Worm (Caenorhabditis elegans): ENCODE data around the gene srj-6.

The srj-6 gene

DNA sequence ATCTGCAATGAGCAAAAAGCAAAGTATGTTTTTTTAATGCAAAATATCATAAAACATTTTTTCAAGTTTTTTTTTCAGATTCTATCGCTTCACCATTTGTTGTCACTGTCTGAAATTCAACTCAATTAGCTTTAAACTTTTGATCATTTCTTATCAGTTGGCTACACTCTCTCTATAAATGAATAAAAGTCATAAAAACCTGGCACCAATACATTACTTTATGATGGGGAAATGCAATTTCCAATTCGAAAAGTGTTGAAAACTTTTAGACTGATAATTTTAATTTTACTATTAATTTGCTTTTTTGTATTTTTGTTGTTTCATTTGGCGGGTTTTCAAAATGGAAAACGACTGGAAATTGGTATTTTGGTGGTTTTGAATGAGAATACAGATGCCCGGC, 29.6 kb upstream of the srj-6 start, which contains the start of gene F31F4.1:
TSS of gene F31F4.1 (plus strand) at position 203 of the 400 bp plus-strand sequence.
- TF ChIP-seq ref-1 (GFP tag; conservative IDR thresholded peaks at IDR 0.05) (no peak), T22C8.4 (GFP tag; IDR thresholded peaks at IDR 0.05) (no peak), ztf-23 (GFP tag; IDR thresholded peaks at IDR 0.05) (no peak), flt-1 (GFP tag; IDR thresholded peaks at IDR 0.05) (no peak), klf-2 (GFP tag; conservative IDR thresholded peaks at IDR 0.05) (no peak), cog-1 (tag; optimal IDR thresholded peaks at IDR 0.05) (no peak), ztf-29 (GFP tag; IDR thresholded peaks at IDR 0.05) (no peak), tab-1 (GFP tag; IDR thresholded peaks at IDR 0.05) (no peak), med-1 (GFP tag; optimal IDR thresholded peaks at IDR 0.05; ENCODE audit: insufficient read depth) (no peak)

ce11 chrV:682031-682430, 27.7 kb upstream of the srj-6 start, which contains the start of gene srx-23:
TSS of gene srx-23 (plus strand) at chrV:682331.
- TF ChIP-seq ztf-23 (GFP tag; IDR thresholded peaks at IDR 0.05): no peak
- no peak for TF ChIP-seq tab-1 (GFP tag; IDR thresholded peaks at IDR 0.05)
- no peak for TF ChIP-seq flt-1 (GFP tag; IDR thresholded peaks at IDR 0.05)
- no peak for TF ChIP-seq ref-1 (GFP tag; conservative IDR thresholded peaks at IDR 0.05)
- TF ChIP-seq cog-1 (tag; optimal IDR thresholded peaks at IDR 0.05): no peak
- no peak for TF ChIP-seq ztf-29 (GFP tag; IDR thresholded peaks at IDR 0.05)
- TF ChIP-seq med-1 (GFP tag; optimal IDR thresholded peaks at IDR 0.05; ENCODE audit: insufficient read depth): no peak
- TF ChIP-seq klf-2 (GFP tag; conservative IDR thresholded peaks at IDR 0.05): no peak
- no peak for TF ChIP-seq T22C8.4 (GFP tag; IDR thresholded peaks at IDR 0.05)

DNA sequence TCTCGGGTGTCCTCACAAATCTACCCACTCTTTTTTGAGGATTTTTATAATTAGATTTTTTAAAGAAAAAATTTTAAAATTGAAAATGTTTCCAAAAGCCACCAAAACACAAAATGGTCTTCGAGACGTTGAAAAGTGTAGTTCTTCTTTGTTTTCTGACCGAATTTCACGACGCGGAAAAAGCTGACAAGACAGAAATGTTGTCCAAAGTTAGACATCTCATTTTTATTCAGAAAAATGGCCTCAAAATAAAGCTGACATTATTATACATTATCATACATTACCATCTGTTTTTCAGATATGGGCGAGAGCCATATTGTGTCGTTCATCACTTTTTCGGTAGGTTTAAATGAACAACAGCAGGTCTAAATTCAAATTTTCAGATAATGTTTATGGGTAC, 25.4 kb upstream of the srj-6 start, which contains the start of gene srx-22:
TSS of gene srx-22 (plus strand) at position 301 of the 400 bp plus-strand sequence.
- TF ChIP-seq cog-1 (tag; optimal IDR thresholded peaks at IDR 0.05) (no peak), klf-2 (GFP tag; conservative IDR thresholded peaks at IDR 0.05) (no peak)

DNA sequence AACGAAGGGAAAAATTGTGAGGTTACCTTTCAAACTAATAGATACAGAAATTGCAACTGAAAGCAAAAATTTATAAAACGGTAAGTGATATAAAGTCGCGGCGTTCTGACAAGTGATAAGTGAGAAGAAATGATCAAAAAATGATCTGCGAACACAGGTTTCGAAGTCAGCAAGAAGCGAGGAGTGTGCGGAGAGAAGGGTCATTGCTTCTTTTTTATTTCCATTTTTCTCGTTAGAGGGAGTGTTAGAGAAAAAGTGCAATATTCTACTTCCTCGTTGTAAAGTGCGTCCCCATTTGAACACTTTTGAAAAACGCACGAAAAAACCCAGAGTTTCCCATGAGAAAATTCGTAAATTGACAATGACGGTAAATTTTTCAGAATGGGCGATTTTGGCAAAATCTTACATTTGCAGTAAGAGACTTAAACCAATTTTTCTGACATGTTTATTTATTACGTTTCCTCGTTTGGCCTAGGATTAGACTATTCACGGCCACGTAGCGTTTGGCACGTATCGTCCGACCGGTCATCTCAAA, 22.3 kb upstream of the srj-6 start, which contains the start of the genes fbxa-72 and srx-21:
TSS of gene fbxa-72 (minus strand) at position 204 of the 535 bp plus-strand sequence.
TSS of gene srx-21 (plus strand) at position 485 of the 535 bp plus-strand sequence.
- no peak for TF ChIP-seq ref-1 (GFP tag; conservative IDR thresholded peaks at IDR 0.05)
- TF ChIP-seq med-1 (GFP tag; optimal IDR thresholded peaks at IDR 0.05; ENCODE audit: insufficient read depth): no peak
- TF ChIP-seq cog-1 (tag; optimal IDR thresholded peaks at IDR 0.05): no peak
- no peak for TF ChIP-seq klf-2 (GFP tag; conservative IDR thresholded peaks at IDR 0.05)
- TF ChIP-seq flt-1 (GFP tag; IDR thresholded peaks at IDR 0.05): no peak
- no peak for TF ChIP-seq T22C8.4 (GFP tag; IDR thresholded peaks at IDR 0.05)
- no peak for TF ChIP-seq ztf-29 (GFP tag; IDR thresholded peaks at IDR 0.05)

DNA sequence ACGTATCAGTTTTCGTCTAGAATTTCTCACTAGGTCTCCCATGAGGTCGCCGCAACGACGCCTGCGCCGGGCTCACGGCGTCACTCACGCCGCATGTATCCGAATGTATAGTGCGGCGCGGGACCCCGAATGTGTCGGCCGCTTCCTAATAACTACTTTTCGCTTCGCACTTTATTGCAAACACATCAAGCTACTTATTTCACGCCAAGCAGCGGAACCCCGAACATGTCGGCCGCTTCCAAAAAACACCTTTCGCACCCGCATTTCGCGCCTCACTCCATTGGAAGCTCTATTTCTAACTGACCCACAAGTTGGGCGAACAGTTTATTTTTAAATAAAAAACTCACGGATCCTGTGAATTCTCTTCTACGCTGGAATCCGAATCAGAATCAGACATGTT, 21.8 kb upstream of the srj-6 start:
- no peak for TF ChIP-seq tab-1 (GFP tag; IDR thresholded peaks at IDR 0.05)
- no peak for TF ChIP-seq flt-1 (GFP tag; IDR thresholded peaks at IDR 0.05)
- TF ChIP-seq ztf-29 (GFP tag; IDR thresholded peaks at IDR 0.05): no peak
- no peak for TF ChIP-seq med-1 (GFP tag; optimal IDR thresholded peaks at IDR 0.05; ENCODE audit: insufficient read depth)
- no peak for TF ChIP-seq cog-1 (tag; optimal IDR thresholded peaks at IDR 0.05)
- no peak for TF ChIP-seq T22C8.4 (GFP tag; IDR thresholded peaks at IDR 0.05)
- TF ChIP-seq ref-1 (GFP tag; conservative IDR thresholded peaks at IDR 0.05): no peak
- no peak for TF ChIP-seq klf-2 (GFP tag; conservative IDR thresholded peaks at IDR 0.05)

ce11 chrV:674213-674612, 19.9 kb upstream of the srj-6 start, which contains the start of gene sru-25:
TSS of gene sru-25 (minus strand) at chrV:674313.
- TF ChIP-seq tab-1 (GFP tag; IDR thresholded peaks at IDR 0.05): no peak
- no peak for TF ChIP-seq flt-1 (GFP tag; IDR thresholded peaks at IDR 0.05)

DNA sequence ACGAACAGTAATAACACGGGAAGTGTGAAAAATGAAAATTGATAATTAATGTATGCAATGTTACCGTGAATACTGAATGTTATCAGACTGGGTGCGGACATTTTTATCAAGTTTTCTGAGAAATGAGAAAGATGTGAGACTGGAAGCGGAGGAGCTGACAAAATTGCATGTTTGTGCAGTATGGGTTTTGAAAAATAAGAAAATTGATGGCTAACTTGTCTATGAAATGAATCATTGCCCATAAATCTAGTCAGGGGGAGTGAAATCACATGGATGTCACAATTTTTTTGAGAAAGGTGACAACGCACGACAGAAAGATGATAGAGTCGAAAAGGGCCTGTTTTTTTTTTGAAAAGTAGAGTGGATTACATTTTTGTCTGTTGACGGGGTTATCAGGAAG, 17.0 kb upstream of the srj-6 start, which contains the start of gene sru-24:
TSS of gene sru-24 (minus strand) at position 101 of the 400 bp plus-strand sequence.
- TF ChIP-seq T22C8.4 (GFP tag; IDR thresholded peaks at IDR 0.05) (no peak), ztf-23 (GFP tag; IDR thresholded peaks at IDR 0.05) (no peak), cog-1 (tag; optimal IDR thresholded peaks at IDR 0.05) (no peak), ref-1 (GFP tag; conservative IDR thresholded peaks at IDR 0.05) (no peak), med-1 (GFP tag; optimal IDR thresholded peaks at IDR 0.05; ENCODE audit: insufficient read depth) (no peak), ztf-29 (GFP tag; IDR thresholded peaks at IDR 0.05) (no peak), flt-1 (GFP tag; IDR thresholded peaks at IDR 0.05) (no peak), klf-2 (GFP tag; conservative IDR thresholded peaks at IDR 0.05) (no peak), tab-1 (GFP tag; IDR thresholded peaks at IDR 0.05) (no peak)

- TF ChIP-seq ztf-23 (GFP tag; IDR thresholded peaks at IDR 0.05) (no peak), med-1 (GFP tag; optimal IDR thresholded peaks at IDR 0.05; ENCODE audit: insufficient read depth) (no peak), ref-1 (GFP tag; conservative IDR thresholded peaks at IDR 0.05) (no peak), cog-1 (tag; optimal IDR thresholded peaks at IDR 0.05) (no peak), ztf-29 (GFP tag; IDR thresholded peaks at IDR 0.05) (no peak), klf-2 (GFP tag; conservative IDR thresholded peaks at IDR 0.05) (no peak), T22C8.4 (GFP tag; IDR thresholded peaks at IDR 0.05) (no peak), flt-1 (GFP tag; IDR thresholded peaks at IDR 0.05) (no peak), tab-1 (GFP tag; IDR thresholded peaks at IDR 0.05) (no peak)
Measured at ce11 chrV:667459-667858, 13.2 kb upstream of the srj-6 start, which contains the start of gene nhr-180. TSS of gene nhr-180 (minus strand) at chrV:667510.

- TF ChIP-seq klf-2 (GFP tag; conservative IDR thresholded peaks at IDR 0.05) (no peak), T22C8.4 (GFP tag; IDR thresholded peaks at IDR 0.05) (no peak), ref-1 (GFP tag; conservative IDR thresholded peaks at IDR 0.05) (no peak), tab-1 (GFP tag; IDR thresholded peaks at IDR 0.05) (no peak), flt-1 (GFP tag; IDR thresholded peaks at IDR 0.05) (no peak), ztf-29 (GFP tag; IDR thresholded peaks at IDR 0.05) (no peak), ztf-23 (GFP tag; IDR thresholded peaks at IDR 0.05) (no peak), med-1 (GFP tag; optimal IDR thresholded peaks at IDR 0.05; ENCODE audit: insufficient read depth) (no peak), cog-1 (tag; optimal IDR thresholded peaks at IDR 0.05) (no peak)
Measured at ce11 chrV:664337-664847, 10.1 kb upstream of the srj-6 start, which contains the start of the genes F31F4.11 and srh-266. TSS of gene F31F4.11 (minus strand) at chrV:664437. TSS of gene srh-266 (plus strand) at chrV:664797.

ce11 chrV:660210-660609, 5.9 kb upstream of the srj-6 start, which contains the start of gene F31F4.17:
TSS of gene F31F4.17 (minus strand) at chrV:660310.
- TF ChIP-seq klf-2 (GFP tag; conservative IDR thresholded peaks at IDR 0.05) (no peak), flt-1 (GFP tag; IDR thresholded peaks at IDR 0.05) (no peak), cog-1 (tag; optimal IDR thresholded peaks at IDR 0.05) (no peak), ref-1 (GFP tag; conservative IDR thresholded peaks at IDR 0.05) (no peak), ztf-29 (GFP tag; IDR thresholded peaks at IDR 0.05) (no peak), ztf-23 (GFP tag; IDR thresholded peaks at IDR 0.05) (no peak), T22C8.4 (GFP tag; IDR thresholded peaks at IDR 0.05) (no peak), tab-1 (GFP tag; IDR thresholded peaks at IDR 0.05) (no peak), med-1 (GFP tag; optimal IDR thresholded peaks at IDR 0.05; ENCODE audit: insufficient read depth) (no peak)
